Worm (Caenorhabditis elegans): ENCODE results near the gene C17E7.9.

DNA sequence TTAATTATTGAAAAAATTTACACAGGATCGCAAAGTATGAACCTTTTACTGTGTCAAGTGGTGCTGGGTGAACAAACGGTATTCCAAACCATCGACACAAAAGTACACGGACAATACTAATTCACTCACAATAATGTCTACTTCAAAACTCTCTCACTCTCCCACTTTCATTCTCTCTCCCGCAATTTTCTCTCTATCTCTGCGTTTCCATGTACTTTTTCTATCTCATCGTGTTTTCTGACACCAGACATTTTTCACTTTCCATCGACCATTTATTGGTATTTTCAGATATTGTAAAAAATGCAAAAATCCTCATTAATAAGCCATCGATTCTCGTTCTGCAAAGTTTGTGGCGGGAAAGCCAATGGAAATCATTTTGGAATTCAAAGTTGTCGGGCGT is 15.2 kb upstream of the C17E7.9 start, which contains the start of gene nhr-156:
- TF ChIP-seq nhr-237 (tag; optimal IDR thresholded peaks at IDR 0.05), result no peak
- no peak for TF ChIP-seq ceh-32 (tag; optimal IDR thresholded peaks at IDR 0.05; ENCODE audit: poor library complexity)
- no peak for TF ChIP-seq pha-4 (GFP tag; IDR thresholded peaks at IDR 0.05)
- no peak for TF ChIP-seq pha-4 (tag; optimal IDR thresholded peaks at IDR 0.05)
- no peak for TF ChIP-seq egl-43 (GFP tag; IDR thresholded peaks at IDR 0.05)
- TF ChIP-seq nhr-10 (tag; optimal IDR thresholded peaks at IDR 0.05), result no peak
